Worm (Caenorhabditis elegans) whole organism, L4/young adult: ENCODE measurements around the gene srw-97.

Experiments used
- W03F9.2 ChIP-seq: fragments of 150-350 bp; optimal IDR thresholded peaks from 2 replicates; lab custom pipeline; 2014; ENCODE audit warnings: missing biosample characterization, missing genetic modification characterization
- him-1 ChIP-seq: sonication (generic microtip); optimal IDR thresholded peaks from 2 replicates; lab custom pipeline; 2016; ENCODE audit warnings: missing genotype, missing genetic modification reagents, missing genetic modification characterization, missing compliant biosample characterization

- no peak for TF ChIP-seq him-1
- TF ChIP-seq W03F9.2 (tag; lab: Kevin White, UChicago) = no peak
Observed at ce11 chrII:1712938-1713337, 44.1 kb upstream of the srw-97 start, which contains the start of gene btb-7.
